Fruit fly (Drosophila melanogaster) Kc167 (cell line): Measurements from ENCODE around the gene CG46514.
"Not testable (repeated sequence)": the region's sequence is repeated elsewhere in the genome, so short reads cannot be mapped to it uniquely, and the experiment has no call there.

Experiments
- psq ChIP-seq: fragments of >200 bp; optimal IDR thresholded peaks from 2 replicates; lab custom pipeline; 2017; ENCODE audit warnings: missing external identifiers
- ttk ChIP-seq: sonication (Bioruptor generic); optimal IDR thresholded peaks from 2 replicates; lab custom pipeline; 2017; ENCODE audit warnings: missing external identifiers

DNA sequence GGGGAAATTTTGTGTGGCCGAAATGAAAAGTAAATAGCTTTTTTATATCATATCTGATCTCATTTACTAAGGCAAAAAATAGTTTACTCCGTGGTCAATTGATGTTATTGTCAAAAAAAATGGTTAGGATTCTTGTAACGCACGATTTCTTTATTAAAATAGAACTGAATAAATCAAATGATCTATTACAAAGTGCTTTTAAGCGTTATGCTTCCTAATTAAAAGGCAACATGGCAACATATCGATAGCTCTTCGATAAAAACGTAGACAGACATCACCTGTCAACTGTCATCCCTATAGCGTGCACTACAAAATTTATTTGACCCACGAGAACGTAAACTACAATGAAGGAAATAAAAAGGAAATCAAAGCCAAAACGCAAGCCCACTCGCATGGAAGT lies 4.9 kb downstream of the CG46514 start, which contains the start of gene CG46515:
- TF ChIP-seq psq, ttk (lab: Kevin White, UChicago): not testable (repeated sequence)
